Worm (Caenorhabditis elegans) whole organism, L1 larva: ENCODE results near the gene ost-1.

Experiments
- C04F5.9 ChIP-seq: sonication (generic microtip); optimal IDR thresholded peaks from 2 replicates; lab custom pipeline; 2016; ENCODE audit warnings: missing genetic modification characterization, missing compliant biosample characterization
- C34B4.2 ChIP-seq: sonication (generic microtip); optimal IDR thresholded peaks from 2 replicates; lab custom pipeline; 2017; ENCODE audit warnings: mild to moderate bottlenecking, missing genetic modification characterization, missing compliant biosample characterization
- F16B12.6 ChIP-seq: fragments of 150-350 bp; optimal IDR thresholded peaks from 2 replicates; lab custom pipeline; 2014; ENCODE audit warnings: missing biosample characterization, missing genetic modification characterization
- Y116A8C.19 ChIP-seq: sonication (generic microtip); optimal IDR thresholded peaks from 2 replicates; lab custom pipeline; 2016; ENCODE audit warnings: missing compliant biosample characterization, missing genetic modification characterization, borderline replicate concordance
- aly-2 ChIP-seq: fragments of 150-350 bp; optimal IDR thresholded peaks from 2 replicates; lab custom pipeline; 2014; ENCODE audit warnings: missing biosample characterization, missing genetic modification characterization
- blmp-1 ChIP-seq: fragments of 150-350 bp; optimal IDR thresholded peaks from 2 replicates; lab custom pipeline; 2014; ENCODE audit warnings: missing biosample characterization, missing genetic modification characterization
- ceh-88 ChIP-seq: fragments of 200-800 bp; sonication (Bioruptor generic); IDR thresholded peaks from 2 replicates; pipeline ENCODE4 v1.3.6; 2022; ENCODE audit warnings: missing genetic modification characterization, missing compliant biosample characterization
- ceh-90 ChIP-seq: sonication (generic microtip); optimal IDR thresholded peaks from 2 replicates; lab custom pipeline; 2016; ENCODE audit warnings: missing genetic modification characterization, missing compliant biosample characterization
- ces-1 ChIP-seq: fragments of 150-350 bp; optimal IDR thresholded peaks from 2 replicates; lab custom pipeline; 2014; ENCODE audit warnings: missing biosample characterization, missing genetic modification reagents, missing genetic modification characterization
- dpl-1 ChIP-seq, 3 experiments: fragments of 150-350 bp in 2 of 3; sonication (generic microtip) in 1 of 3; optimal IDR thresholded peaks; 2 replicates each; lab custom pipeline; 2014 to 2017; ENCODE audit warnings: missing biosample characterization in 3 of 3, missing genetic modification characterization in 3 of 3, missing genetic modification reagents in 3 of 3
- efl-1 ChIP-seq, 4 experiments: fragments of 150-350 bp; optimal IDR thresholded peaks in 3 of 4; peaks in 1 of 4; 1 replicate in 1 of 4; 2 replicates in 3 of 4; lab custom pipeline; 2014; ENCODE audit warnings: missing biosample characterization in 2 of 4, missing genetic modification characterization in 2 of 4, missing genetic modification reagents in 2 of 4
- efl-3 ChIP-seq: fragments of 200-800 bp; sonication (Bioruptor generic); optimal IDR thresholded peaks from 2 replicates; lab custom pipeline; 2018; ENCODE audit warnings: mild to moderate bottlenecking, missing genetic modification characterization, missing compliant biosample characterization
- egl-13 ChIP-seq: sonication (generic microtip); optimal IDR thresholded peaks from 2 replicates; lab custom pipeline; 2016; ENCODE audit warnings: missing genotype, missing genetic modification reagents, missing genetic modification characterization, missing compliant biosample characterization
- egl-27 ChIP-seq, 2 experiments: fragments of 150-350 bp in 1 of 2; sonication (generic microtip); optimal IDR thresholded peaks; 3 replicates each; lab custom pipeline; 2017 to 2018; ENCODE audit warnings: missing biosample characterization in 2 of 2, missing genetic modification characterization in 2 of 2, missing genetic modification reagents in 2 of 2
- elt-2 ChIP-seq: sonication (generic microtip); optimal IDR thresholded peaks from 2 replicates; lab custom pipeline; 2016; ENCODE audit warnings: missing genetic modification characterization, mild to moderate bottlenecking, inconsistent platforms, missing compliant biosample characterization, missing genetic modification reagents
- elt-3 ChIP-seq, 6 experiments: fragments of 150-350 bp in 1 of 6; sonication (generic microtip); optimal IDR thresholded peaks; 2 replicates each; lab custom pipeline; 2017 to 2018; ENCODE audit warnings: missing biosample characterization in 6 of 6, missing genetic modification characterization in 6 of 6, inconsistent platforms in 1 of 6
- fkh-4 ChIP-seq: sonication (generic microtip); optimal IDR thresholded peaks from 2 replicates; lab custom pipeline; 2016; ENCODE audit warnings: missing compliant biosample characterization, missing genetic modification characterization, borderline replicate concordance
- fkh-8 ChIP-seq: sonication (generic microtip); optimal IDR thresholded peaks from 2 replicates; lab custom pipeline; 2016; ENCODE audit warnings: mild to moderate bottlenecking, missing genetic modification characterization, missing compliant biosample characterization
- fos-1 ChIP-seq: fragments of 150-350 bp; optimal IDR thresholded peaks from 2 replicates; lab custom pipeline; 2014; ENCODE audit warnings: missing biosample characterization, missing genetic modification characterization
- grh-1 ChIP-seq: fragments of 200-800 bp; sonication (Bioruptor generic); IDR thresholded peaks from 2 replicates; pipeline ENCODE4 v1.3.6; 2022; ENCODE audit warnings: missing genetic modification reagents, missing genetic modification characterization, missing compliant biosample characterization
- hlh-17 ChIP-seq: fragments of 200-800 bp; sonication (Bioruptor generic); optimal IDR thresholded peaks from 2 replicates; lab custom pipeline; 2018; ENCODE audit warnings: missing genetic modification characterization, mild to moderate bottlenecking, missing compliant biosample characterization, moderate library complexity, borderline replicate concordance
- hlh-4 ChIP-seq: sonication (generic microtip); optimal IDR thresholded peaks from 2 replicates; lab custom pipeline; 2016; ENCODE audit warnings: mild to moderate bottlenecking, missing genetic modification characterization, missing compliant biosample characterization
- isw-1 ChIP-seq: fragments of 200-800 bp; sonication (Bioruptor generic); IDR thresholded peaks from 2 replicates; pipeline ENCODE4 v1.3.6; 2022; ENCODE audit warnings: missing genetic modification characterization, missing compliant biosample characterization
- lin-13 ChIP-seq: fragments of 150-350 bp; optimal IDR thresholded peaks from 2 replicates; lab custom pipeline; 2014; ENCODE audit warnings: missing biosample characterization, missing genetic modification reagents, missing genetic modification characterization
- lin-14 ChIP-seq: fragments of 200-800 bp; sonication (Bioruptor generic); optimal IDR thresholded peaks from 2 replicates; lab custom pipeline; 2018; ENCODE audit warnings: mild to moderate bottlenecking, missing genetic modification characterization, moderate library complexity, missing compliant biosample characterization
- lin-15B ChIP-seq: fragments of 150-350 bp; sonication (generic microtip); optimal IDR thresholded peaks from 3 replicates; lab custom pipeline; 2014; ENCODE audit warnings: missing biosample characterization, missing genetic modification characterization
- lin-39 ChIP-seq: fragments of 150-350 bp; optimal IDR thresholded peaks from 2 replicates; lab custom pipeline; 2014; ENCODE audit warnings: missing biosample characterization, missing genetic modification reagents, missing genetic modification characterization
- lsy-2 ChIP-seq, 2 experiments: fragments of 150-350 bp; optimal IDR thresholded peaks; 2 replicates each; lab custom pipeline; 2014; ENCODE audit warnings: missing biosample characterization in 2 of 2, missing genetic modification characterization in 2 of 2
- mab-9 ChIP-seq: fragments of 200-800 bp; sonication (Bioruptor generic); IDR thresholded peaks from 2 replicates; pipeline ENCODE4 v1.3.6; 2022; ENCODE audit warnings: missing genetic modification reagents, missing genetic modification characterization, missing compliant biosample characterization
- mdl-1 ChIP-seq, 2 experiments: fragments of 150-350 bp; optimal IDR thresholded peaks; 2 replicates each; lab custom pipeline; 2014 to 2017; ENCODE audit warnings: missing biosample characterization in 2 of 2, missing genetic modification characterization in 2 of 2, inconsistent platforms in 1 of 2
- mef-2 ChIP-seq: fragments of 150-350 bp; optimal IDR thresholded peaks from 2 replicates; lab custom pipeline; 2014; ENCODE audit warnings: missing biosample characterization, missing genetic modification characterization
- mep-1 ChIP-seq: fragments of 150-350 bp; optimal IDR thresholded peaks from 2 replicates; lab custom pipeline; 2014; ENCODE audit warnings: missing biosample characterization, missing genetic modification characterization
- nhr-11 ChIP-seq: fragments of 150-350 bp; optimal IDR thresholded peaks from 2 replicates; lab custom pipeline; 2014; ENCODE audit warnings: missing biosample characterization, missing genetic modification characterization
- nhr-19 ChIP-seq: fragments of 200-800 bp; sonication (Bioruptor generic); conservative IDR thresholded peaks from 2 replicates; pipeline ENCODE4 v1.3.6; 2022; ENCODE audit warnings: missing genetic modification characterization, missing compliant biosample characterization
- nhr-47 ChIP-seq: sonication (generic microtip); optimal IDR thresholded peaks from 2 replicates; lab custom pipeline; 2016; ENCODE audit warnings: mild to moderate bottlenecking, missing genetic modification characterization, moderate library complexity, missing compliant biosample characterization
- nhr-76 ChIP-seq: sonication (generic microtip); optimal IDR thresholded peaks from 2 replicates; lab custom pipeline; 2017; ENCODE audit warnings: missing biosample characterization, missing genetic modification characterization
- nhr-77 ChIP-seq: fragments of 150-350 bp; optimal IDR thresholded peaks from 2 replicates; lab custom pipeline; 2014; ENCODE audit warnings: missing biosample characterization, missing genetic modification characterization
- rnt-1 ChIP-seq: sonication (generic microtip); optimal IDR thresholded peaks from 2 replicates; lab custom pipeline; 2016; ENCODE audit warnings: mild to moderate bottlenecking, missing genetic modification characterization, moderate library complexity, missing compliant biosample characterization
- skn-1 ChIP-seq: fragments of 150-350 bp; optimal IDR thresholded peaks from 2 replicates; lab custom pipeline; 2014; ENCODE audit warnings: missing biosample characterization, missing genetic modification characterization
- sup-37 ChIP-seq: fragments of 200-800 bp; sonication (Bioruptor generic); optimal IDR thresholded peaks from 2 replicates; lab custom pipeline; 2018; ENCODE audit warnings: mild to moderate bottlenecking, missing genetic modification characterization, missing compliant biosample characterization
- swsn-7 ChIP-seq: sonication (generic microtip); optimal IDR thresholded peaks from 2 replicates; lab custom pipeline; 2016; ENCODE audit warnings: missing genetic modification characterization, missing compliant biosample characterization
- unc-130 ChIP-seq: fragments of 150-350 bp; optimal IDR thresholded peaks from 2 replicates; lab custom pipeline; 2017; ENCODE audit warnings: missing biosample characterization, missing genetic modification characterization, inconsistent platforms
- unc-30 ChIP-seq: sonication (generic microtip); optimal IDR thresholded peaks from 2 replicates; lab custom pipeline; 2017; ENCODE audit warnings: missing biosample characterization, missing genetic modification characterization
- unc-62 ChIP-seq: fragments of 150-350 bp; optimal IDR thresholded peaks from 2 replicates; lab custom pipeline; 2014; ENCODE audit warnings: missing biosample characterization, missing genetic modification reagents, missing genetic modification characterization
- unc-86 ChIP-seq: sonication (generic microtip); optimal IDR thresholded peaks from 2 replicates; lab custom pipeline; 2016; ENCODE audit warnings: missing genetic modification characterization, missing compliant biosample characterization
- unc-98 ChIP-seq: fragments of 200-800 bp; sonication (Bioruptor generic); IDR thresholded peaks from 2 replicates; pipeline ENCODE4 v1.3.6; 2022; ENCODE audit warnings: missing genetic modification characterization, missing compliant biosample characterization
- xbp-1 ChIP-seq: sonication (generic microtip); optimal IDR thresholded peaks from 2 replicates; lab custom pipeline; 2016; ENCODE audit warnings: missing genetic modification characterization, missing compliant biosample characterization
- zag-1 ChIP-seq: fragments of 150-350 bp; optimal IDR thresholded peaks from 2 replicates; lab custom pipeline; 2014; ENCODE audit warnings: missing biosample characterization, missing genetic modification characterization
- zip-4 ChIP-seq: fragments of 200-800 bp; sonication (Bioruptor generic); optimal IDR thresholded peaks from 2 replicates; lab custom pipeline; 2018; ENCODE audit warnings: mild to moderate bottlenecking, missing genetic modification characterization, moderate library complexity, missing compliant biosample characterization
- ztf-11 ChIP-seq, 2 experiments: sonication (generic microtip); optimal IDR thresholded peaks; 2 replicates each; lab custom pipeline; 2016 to 2017; ENCODE audit warnings: missing genetic modification characterization in 2 of 2, missing biosample characterization in 1 of 2, missing compliant biosample characterization in 1 of 2
- ztf-4 ChIP-seq: fragments of 150-350 bp; optimal IDR thresholded peaks from 2 replicates; lab custom pipeline; 2014; ENCODE audit warnings: missing biosample characterization, missing genetic modification characterization

The ost-1 gene

ce11 chrIV:1108030-1108429 lies 834 bp downstream of the ost-1 start (continued):
- no peak for TF ChIP-seq skn-1 (tag; lab: Kevin White, UChicago)
- TF ChIP-seq C04F5.9 (tag; lab: Kevin White, UChicago): peak; percentile 34
- no peak for TF ChIP-seq mdl-1 (tag; optimal IDR thresholded peaks at IDR 0.05; lab: Kevin White, UChicago)
- peak; percentile 39 to 50 for TF ChIP-seq lsy-2 (tag; optimal IDR thresholded peaks at IDR 0.05; lab: Kevin White, UChicago)
- no peak for TF ChIP-seq unc-30 (tag; lab: Kevin White, UChicago)
- TF ChIP-seq egl-27 (tag; optimal IDR thresholded peaks at IDR 0.05; lab: Kevin White, UChicago): no peak
- no peak for TF ChIP-seq fkh-4 (tag; lab: Kevin White, UChicago)
- no peak for TF ChIP-seq efl-3 (GFP tag; lab: Kevin White, UChicago)
- peak; percentile 85 for TF ChIP-seq lin-39 (tag; lab: Kevin White, UChicago)
- no peak for TF ChIP-seq C34B4.2 (tag; lab: Kevin White, UChicago)
- TF ChIP-seq lin-14: peak; percentile 80
- peak; percentile 28 for TF ChIP-seq nhr-47 (tag; lab: Kevin White, UChicago)
- no peak for TF ChIP-seq elt-2 (tag; lab: Kevin White, UChicago)
- TF ChIP-seq ceh-88 (GFP tag; lab: Robert Waterston, UW): no peak
- TF ChIP-seq hlh-4 (tag; lab: Kevin White, UChicago): no peak
- no peak for TF ChIP-seq zip-4 (GFP tag; lab: Kevin White, UChicago)
- no peak for TF ChIP-seq aly-2 (tag; lab: Kevin White, UChicago)
- peak; percentile 44 for TF ChIP-seq unc-130 (tag; lab: Kevin White, UChicago)
- no peak for TF ChIP-seq F16B12.6 (tag; lab: Kevin White, UChicago)
- no peak for TF ChIP-seq mef-2
- TF ChIP-seq nhr-11 (tag; lab: Kevin White, UChicago): no peak
- TF ChIP-seq efl-1 (optimal IDR thresholded peaks at IDR 0.05; lab: Kevin White, UChicago): peak in 1 of 2 experiments; percentile 19
- no peak for TF ChIP-seq efl-1 (GFP tag; optimal IDR thresholded peaks at IDR 0.05 in 1 of 2; lab: Kevin White, UChicago)
- no peak for TF ChIP-seq ztf-11 (tag; optimal IDR thresholded peaks at IDR 0.05; lab: Kevin White, UChicago)
- TF ChIP-seq lin-15B: no peak
- TF ChIP-seq grh-1 (GFP tag; lab: Robert Waterston, UW): no peak
- TF ChIP-seq nhr-19 (GFP tag; lab: Robert Waterston, UW): peak; percentile 63
- TF ChIP-seq dpl-1 (GFP tag; optimal IDR thresholded peaks at IDR 0.05; lab: Kevin White, UChicago): no peak
- no peak for TF ChIP-seq unc-98 (GFP tag; lab: Robert Waterston, UW)
- TF ChIP-seq ztf-4 (tag; lab: Kevin White, UChicago): peak; percentile 33
- no peak for TF ChIP-seq unc-62 (GFP tag; lab: Kevin White, UChicago)
- no peak for TF ChIP-seq nhr-77 (tag; lab: Kevin White, UChicago)
- peak; percentile 50 for TF ChIP-seq swsn-7 (tag; lab: Kevin White, UChicago)
- TF ChIP-seq isw-1 (GFP tag; lab: Robert Waterston, UW): no peak
- no peak for TF ChIP-seq zag-1 (tag; lab: Kevin White, UChicago)
- TF ChIP-seq xbp-1 (tag; lab: Kevin White, UChicago): peak; percentile 7
- no peak for TF ChIP-seq ceh-90 (tag; lab: Kevin White, UChicago)
- no peak for TF ChIP-seq sup-37 (GFP tag; lab: Kevin White, UChicago)
- TF ChIP-seq elt-3 (tag; optimal IDR thresholded peaks at IDR 0.05; lab: Kevin White, UChicago): no peak
- TF ChIP-seq fkh-8 (tag; lab: Kevin White, UChicago): no peak
- TF ChIP-seq mep-1 (tag; lab: Kevin White, UChicago): no peak
- TF ChIP-seq fos-1 (tag; lab: Kevin White, UChicago): peak; percentile 12
- TF ChIP-seq egl-13 (tag; lab: Kevin White, UChicago): no peak
- TF ChIP-seq unc-86 (tag; lab: Kevin White, UChicago): no peak
- no peak for TF ChIP-seq ces-1
- TF ChIP-seq blmp-1 (tag; lab: Kevin White, UChicago): no peak
- TF ChIP-seq Y116A8C.19 (tag; lab: Kevin White, UChicago): no peak
- TF ChIP-seq mab-9 (GFP tag; lab: Robert Waterston, UW): no peak
- no peak for TF ChIP-seq nhr-76
- TF ChIP-seq hlh-17: no peak
- TF ChIP-seq lin-13 (GFP tag; lab: Kevin White, UChicago): no peak
- TF ChIP-seq rnt-1 (tag; lab: Kevin White, UChicago): peak; percentile 88
